Worm (Caenorhabditis elegans): Measurements from ENCODE around the gene sdc-1.
A peak's percentile ranks its signal among the peaks of the same experiment; 100 is the strongest.

Gene sdc-1

ce11 chrX:16275255-16275813, at the start of gene sdc-1:
Gene sdc-1, plus strand, starts transcription at chrX:16275763.
- TF ChIP-seq ztf-23 (GFP tag; IDR thresholded peaks at IDR 0.05) (0 out of 2 replicates have a peak, but pooled peaks have one; percentile 28), ztf-29 (GFP tag; IDR thresholded peaks at IDR 0.05) (no peak)

- TF ChIP-seq ztf-23 (GFP tag; IDR thresholded peaks at IDR 0.05) (no peak), klf-2 (GFP tag; conservative IDR thresholded peaks at IDR 0.05) (no peak), cog-1 (tag; optimal IDR thresholded peaks at IDR 0.05) (no peak), ztf-29 (GFP tag; IDR thresholded peaks at IDR 0.05) (no peak)
Measured at ce11 chrX:16228622-16229021, 46.9 kb upstream of the sdc-1 start, which contains the start of gene F23A7.5. Gene F23A7.5, plus strand, starts transcription at chrX:16228922.

ce11 chrX:16240626-16241025, 34.9 kb upstream of the sdc-1 start:
- no peak for TF ChIP-seq klf-2 (GFP tag; conservative IDR thresholded peaks at IDR 0.05)
- no peak for TF ChIP-seq ztf-23 (GFP tag; IDR thresholded peaks at IDR 0.05)
- TF ChIP-seq ref-1 (GFP tag; conservative IDR thresholded peaks at IDR 0.05): no peak
- TF ChIP-seq cog-1 (tag; optimal IDR thresholded peaks at IDR 0.05): no peak
- TF ChIP-seq flt-1 (GFP tag; IDR thresholded peaks at IDR 0.05): no peak
- no peak for TF ChIP-seq ztf-29 (GFP tag; IDR thresholded peaks at IDR 0.05)
- TF ChIP-seq T22C8.4 (GFP tag; IDR thresholded peaks at IDR 0.05): no peak

ce11 chrX:16243129-16243528, 32.4 kb upstream of the sdc-1 start:
- TF ChIP-seq klf-2 (GFP tag; conservative IDR thresholded peaks at IDR 0.05): no peak
- TF ChIP-seq tab-1 (GFP tag; IDR thresholded peaks at IDR 0.05): 0 out of 2 replicates have a peak, but pooled peaks have one; percentile 25

- TF ChIP-seq ztf-23 (GFP tag; IDR thresholded peaks at IDR 0.05): no peak
- no peak for TF ChIP-seq tab-1 (GFP tag; IDR thresholded peaks at IDR 0.05)
- no peak for TF ChIP-seq T22C8.4 (GFP tag; IDR thresholded peaks at IDR 0.05)
- no peak for TF ChIP-seq med-1 (GFP tag; optimal IDR thresholded peaks at IDR 0.05; ENCODE audit: insufficient read depth)
- TF ChIP-seq ref-1 (GFP tag; conservative IDR thresholded peaks at IDR 0.05): no peak
- TF ChIP-seq flt-1 (GFP tag; IDR thresholded peaks at IDR 0.05): no peak
- no peak for TF ChIP-seq ztf-29 (GFP tag; IDR thresholded peaks at IDR 0.05)
- TF ChIP-seq klf-2 (GFP tag; conservative IDR thresholded peaks at IDR 0.05): no peak
- no peak for TF ChIP-seq cog-1 (tag; optimal IDR thresholded peaks at IDR 0.05)
Measured at ce11 chrX:16244764-16245244, 30.8 kb upstream of the sdc-1 start, which contains the start of gene W10G6.1. Gene W10G6.1, plus strand, starts transcription at chrX:16245194.

- no peak for TF ChIP-seq klf-2 (GFP tag; conservative IDR thresholded peaks at IDR 0.05)
- TF ChIP-seq ztf-23 (GFP tag; IDR thresholded peaks at IDR 0.05): no peak
- no peak for TF ChIP-seq T22C8.4 (GFP tag; IDR thresholded peaks at IDR 0.05)
- TF ChIP-seq tab-1 (GFP tag; IDR thresholded peaks at IDR 0.05): no peak
Measured at ce11 chrX:16250679-16251078, 24.9 kb upstream of the sdc-1 start, which contains the start of gene W10G6.6. Gene W10G6.6, minus strand, starts transcription at chrX:16250779.

- TF ChIP-seq ztf-29 (GFP tag; IDR thresholded peaks at IDR 0.05) (no peak), flt-1 (GFP tag; IDR thresholded peaks at IDR 0.05) (no peak), med-1 (GFP tag; optimal IDR thresholded peaks at IDR 0.05; ENCODE audit: insufficient read depth) (no peak), T22C8.4 (GFP tag; IDR thresholded peaks at IDR 0.05) (no peak), ztf-23 (GFP tag; IDR thresholded peaks at IDR 0.05) (no peak), tab-1 (GFP tag; IDR thresholded peaks at IDR 0.05) (no peak), ref-1 (GFP tag; conservative IDR thresholded peaks at IDR 0.05) (no peak), klf-2 (GFP tag; conservative IDR thresholded peaks at IDR 0.05) (no peak), cog-1 (tag; optimal IDR thresholded peaks at IDR 0.05) (no peak)
Measured at ce11 chrX:16258503-16258902, 17.1 kb upstream of the sdc-1 start.

ce11 chrX:16260077-16260476, 15.5 kb upstream of the sdc-1 start:
- no peak for TF ChIP-seq ref-1 (GFP tag; conservative IDR thresholded peaks at IDR 0.05)
- TF ChIP-seq tab-1 (GFP tag; IDR thresholded peaks at IDR 0.05): no peak
- TF ChIP-seq ztf-29 (GFP tag; IDR thresholded peaks at IDR 0.05): no peak
- TF ChIP-seq flt-1 (GFP tag; IDR thresholded peaks at IDR 0.05): no peak
- no peak for TF ChIP-seq ztf-23 (GFP tag; IDR thresholded peaks at IDR 0.05)
- no peak for TF ChIP-seq klf-2 (GFP tag; conservative IDR thresholded peaks at IDR 0.05)
- no peak for TF ChIP-seq cog-1 (tag; optimal IDR thresholded peaks at IDR 0.05)
- TF ChIP-seq med-1 (GFP tag; optimal IDR thresholded peaks at IDR 0.05; ENCODE audit: insufficient read depth): no peak
- no peak for TF ChIP-seq T22C8.4 (GFP tag; IDR thresholded peaks at IDR 0.05)

- TF ChIP-seq klf-2 (GFP tag; conservative IDR thresholded peaks at IDR 0.05) (no peak), tab-1 (GFP tag; IDR thresholded peaks at IDR 0.05) (no peak), flt-1 (GFP tag; IDR thresholded peaks at IDR 0.05) (no peak), ztf-29 (GFP tag; IDR thresholded peaks at IDR 0.05) (no peak), T22C8.4 (GFP tag; IDR thresholded peaks at IDR 0.05) (no peak), med-1 (GFP tag; optimal IDR thresholded peaks at IDR 0.05; ENCODE audit: insufficient read depth) (no peak), ref-1 (GFP tag; conservative IDR thresholded peaks at IDR 0.05) (no peak), ztf-23 (GFP tag; IDR thresholded peaks at IDR 0.05) (no peak), cog-1 (tag; optimal IDR thresholded peaks at IDR 0.05) (no peak)
Measured at ce11 chrX:16261993-16262392, 13.6 kb upstream of the sdc-1 start, which contains the start of gene sgk-1. Gene sgk-1, minus strand, starts transcription at chrX:16262122.

ce11 chrX:16263287-16263686, 12.3 kb upstream of the sdc-1 start:
- no peak for TF ChIP-seq med-1 (GFP tag; optimal IDR thresholded peaks at IDR 0.05; ENCODE audit: insufficient read depth)
- TF ChIP-seq ref-1 (GFP tag; conservative IDR thresholded peaks at IDR 0.05): no peak
- no peak for TF ChIP-seq flt-1 (GFP tag; IDR thresholded peaks at IDR 0.05)

All from whole organism, midembryonic.